Worm (Caenorhabditis elegans) whole organism, mixed stage, embryonic: ENCODE measurements around the gene gbf-1.
A peak's percentile ranks its signal among the peaks of the same experiment; 100 is the strongest.

Experiments used
- M03D4.4 ChIP-seq: sonication (generic microtip); optimal IDR thresholded peaks from 2 replicates; lab custom pipeline; 2017; ENCODE audit warnings: mild to moderate bottlenecking, missing genetic modification characterization, missing compliant biosample characterization
- bed-3 ChIP-seq: fragments of 200-800 bp; sonication (Bioruptor generic); optimal IDR thresholded peaks from 3 replicates; lab custom pipeline; 2018; ENCODE audit warnings: mild to moderate bottlenecking, missing genetic modification characterization, moderate library complexity, missing compliant biosample characterization
- blmp-1 ChIP-seq: fragments of 150-350 bp; optimal IDR thresholded peaks from 2 replicates; lab custom pipeline; 2014; ENCODE audit warnings: missing biosample characterization, missing genetic modification characterization
- ceh-39 ChIP-seq: fragments of 150-350 bp; optimal IDR thresholded peaks from 2 replicates; lab custom pipeline; 2014; ENCODE audit warnings: missing biosample characterization, missing genetic modification characterization
- ceh-43 ChIP-seq: fragments of 200-800 bp; sonication (Bioruptor generic); optimal IDR thresholded peaks from 2 replicates; lab custom pipeline; 2018; ENCODE audit warnings: mild to moderate bottlenecking, missing genetic modification characterization, moderate library complexity, missing compliant biosample characterization
- ces-1 ChIP-seq: fragments of 150-350 bp; optimal IDR thresholded peaks from 2 replicates; lab custom pipeline; 2014; ENCODE audit warnings: missing biosample characterization, missing genetic modification reagents, missing genetic modification characterization
- cnd-1 ChIP-seq: fragments of 200-800 bp; sonication (Bioruptor generic); optimal IDR thresholded peaks from 2 replicates; lab custom pipeline; 2018; ENCODE audit warnings: mild to moderate bottlenecking, missing genetic modification characterization, missing compliant biosample characterization
- drap-1 ChIP-seq: fragments of 200-800 bp; sonication (Bioruptor generic); optimal IDR thresholded peaks from 3 replicates; lab custom pipeline; 2018; ENCODE audit warnings: mild to moderate bottlenecking, missing genetic modification characterization, missing compliant biosample characterization
- elt-1 ChIP-seq: sonication (generic microtip); optimal IDR thresholded peaks from 2 replicates; lab custom pipeline; 2017; ENCODE audit warnings: missing genetic modification characterization, mild to moderate bottlenecking, missing compliant biosample characterization, antibody characterized with exemption, moderate library complexity, borderline replicate concordance; ENCODE audit not compliant: insufficient read depth
- ham-2 ChIP-seq: fragments of 200-800 bp; sonication (Bioruptor generic); optimal IDR thresholded peaks from 2 replicates; lab custom pipeline; 2018; ENCODE audit warnings: mild to moderate bottlenecking, missing genetic modification characterization, missing compliant biosample characterization
- hlh-1 ChIP-seq: fragments of 150-350 bp; optimal IDR thresholded peaks from 2 replicates; lab custom pipeline; 2014; ENCODE audit warnings: missing biosample characterization, missing genetic modification reagents, missing genetic modification characterization
- lin-13 ChIP-seq: fragments of 150-350 bp; optimal IDR thresholded peaks from 2 replicates; lab custom pipeline; 2014; ENCODE audit warnings: missing biosample characterization, missing genetic modification characterization
- lin-32 ChIP-seq: fragments of 200-800 bp; sonication (Bioruptor generic); optimal IDR thresholded peaks from 2 replicates; lab custom pipeline; 2018; ENCODE audit warnings: mild to moderate bottlenecking, missing genetic modification characterization, missing compliant biosample characterization
- lsy-2 ChIP-seq: fragments of 150-350 bp; optimal IDR thresholded peaks from 2 replicates; lab custom pipeline; 2014; ENCODE audit warnings: missing biosample characterization, missing genetic modification characterization
- mab-5 ChIP-seq: fragments of 150-350 bp; optimal IDR thresholded peaks from 2 replicates; lab custom pipeline; 2014; ENCODE audit warnings: missing biosample characterization, missing genetic modification characterization
- mep-1 ChIP-seq: fragments of 150-350 bp; optimal IDR thresholded peaks from 2 replicates; lab custom pipeline; 2017; ENCODE audit warnings: missing biosample characterization, missing genetic modification reagents, missing genetic modification characterization, inconsistent platforms
- mls-2 ChIP-seq: sonication (generic microtip); optimal IDR thresholded peaks from 2 replicates; lab custom pipeline; 2016; ENCODE audit warnings: mild to moderate bottlenecking, missing genetic modification characterization, moderate library complexity, missing compliant biosample characterization
- nhr-12 ChIP-seq: fragments of 150-350 bp; optimal IDR thresholded peaks from 2 replicates; lab custom pipeline; 2014; ENCODE audit warnings: missing biosample characterization, missing genetic modification characterization
- nhr-2 ChIP-seq: fragments of 150-350 bp; optimal IDR thresholded peaks from 2 replicates; lab custom pipeline; 2014; ENCODE audit warnings: missing biosample characterization, missing genetic modification characterization
- nhr-28 ChIP-seq: fragments of 150-350 bp; optimal IDR thresholded peaks from 2 replicates; lab custom pipeline; 2014; ENCODE audit warnings: missing biosample characterization, missing genetic modification characterization
- nhr-76 ChIP-seq: sonication (generic microtip); optimal IDR thresholded peaks from 2 replicates; lab custom pipeline; 2017; ENCODE audit warnings: missing biosample characterization, missing genetic modification characterization
- pha-4 ChIP-seq: fragments of 150-350 bp; optimal IDR thresholded peaks from 2 replicates; lab custom pipeline; 2018; ENCODE audit warnings: missing biosample characterization, missing genetic modification reagents, missing genetic modification characterization
- sem-2 ChIP-seq: fragments of 200-800 bp; sonication (Bioruptor generic); optimal IDR thresholded peaks from 2 replicates; lab custom pipeline; 2018; ENCODE audit warnings: mild to moderate bottlenecking, missing genetic modification characterization, missing compliant biosample characterization
- snpc-4 ChIP-seq: fragments of 150-350 bp; optimal IDR thresholded peaks from 2 replicates; lab custom pipeline; 2014; ENCODE audit warnings: missing biosample characterization, missing genetic modification characterization
- sptf-1 ChIP-seq: sonication (generic microtip); optimal IDR thresholded peaks from 2 replicates; lab custom pipeline; 2017; ENCODE audit warnings: mild to moderate bottlenecking, missing genetic modification characterization, moderate library complexity, missing compliant biosample characterization
- tbx-8 ChIP-seq: fragments of 200-800 bp; sonication (Bioruptor generic); optimal IDR thresholded peaks from 2 replicates; lab custom pipeline; 2018; ENCODE audit warnings: mild to moderate bottlenecking, missing genetic modification characterization, moderate library complexity, missing compliant biosample characterization
- unc-120 ChIP-seq: sonication (generic microtip); optimal IDR thresholded peaks from 2 replicates; lab custom pipeline; 2017; ENCODE audit warnings: missing genetic modification characterization, missing compliant biosample characterization; ENCODE audit not compliant: poor library complexity, severe bottlenecking
- unc-39 ChIP-seq: fragments of 150-350 bp; optimal IDR thresholded peaks from 2 replicates; lab custom pipeline; 2014; ENCODE audit warnings: missing biosample characterization, missing genetic modification characterization
- unc-62 ChIP-seq: fragments of 150-350 bp; optimal IDR thresholded peaks from 2 replicates; lab custom pipeline; 2014; ENCODE audit warnings: missing biosample characterization, missing genetic modification reagents, missing genetic modification characterization
- zip-8 ChIP-seq: fragments of 150-350 bp; optimal IDR thresholded peaks from 2 replicates; lab custom pipeline; 2014; ENCODE audit warnings: missing biosample characterization, missing genetic modification characterization

The gbf-1 gene

DNA sequence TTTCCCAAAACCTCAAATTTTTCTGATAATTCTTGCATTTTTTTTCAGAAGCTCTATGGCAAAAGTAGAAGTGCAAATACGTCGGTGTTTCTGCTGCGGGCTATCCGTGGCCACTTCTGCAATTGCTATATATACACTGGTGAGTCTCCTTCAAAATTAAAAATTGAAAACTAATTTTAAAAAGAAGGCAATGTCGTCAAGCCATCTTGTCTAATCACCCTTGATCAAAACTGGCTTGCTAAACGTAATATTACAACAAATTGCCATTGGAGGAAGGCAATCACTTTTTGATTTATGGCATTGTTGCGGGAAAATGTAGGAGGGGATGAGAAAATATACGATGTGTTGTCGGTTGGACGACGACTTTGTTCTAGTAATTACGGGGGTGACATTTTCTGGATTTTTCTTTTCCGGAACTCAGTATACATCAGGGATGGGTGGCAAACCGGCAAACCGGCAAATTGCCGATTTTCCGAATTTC lies 43.1 kb upstream of the gbf-1 start, which contains the start of gene C18D11.1:
Gene C18D11.1, plus strand, starts transcription at position 51 of the 481 bp plus-strand sequence.
- no peak for TF ChIP-seq blmp-1
- no peak for TF ChIP-seq ham-2 (GFP tag; lab: Kevin White, UChicago)
- no peak for TF ChIP-seq mab-5 (tag; lab: Kevin White, UChicago)
- TF ChIP-seq ces-1 (GFP tag; lab: Kevin White, UChicago): no peak
- TF ChIP-seq M03D4.4 (tag; lab: Kevin White, UChicago): no peak
- TF ChIP-seq unc-62: peak; percentile 60
- TF ChIP-seq mls-2 (tag; lab: Kevin White, UChicago): no peak
- TF ChIP-seq drap-1 (GFP tag; lab: Kevin White, UChicago): no peak
- TF ChIP-seq, all 35 proteins: peak for 1

DNA sequence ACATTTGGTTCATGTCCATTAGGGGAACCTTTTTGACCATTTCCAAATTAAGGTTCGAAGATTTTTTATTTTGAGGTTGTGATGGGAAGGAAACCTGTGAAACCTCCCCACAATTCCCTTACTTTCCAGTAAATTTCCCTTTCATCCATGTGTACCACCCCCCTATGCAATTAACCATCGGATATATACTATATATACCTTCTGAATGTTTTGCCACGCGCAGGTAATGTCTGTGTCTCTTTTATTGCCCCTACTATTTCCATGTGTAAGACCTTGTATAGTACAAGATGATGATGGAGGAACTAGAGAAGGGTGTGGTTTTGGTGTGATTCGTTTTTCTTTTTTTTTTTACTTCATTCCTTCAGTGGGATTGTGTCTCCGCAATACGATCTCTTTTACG lies 41.2 kb upstream of the gbf-1 start:
- TF ChIP-seq ceh-39 (no peak), sem-2 (GFP tag; lab: Kevin White, UChicago) (no peak), zip-8 (tag; lab: Kevin White, UChicago) (no peak), blmp-1 (peak; percentile 58), mls-2 (tag; lab: Kevin White, UChicago) (no peak)
- TF ChIP-seq, all 35 proteins: peak for 1

DNA sequence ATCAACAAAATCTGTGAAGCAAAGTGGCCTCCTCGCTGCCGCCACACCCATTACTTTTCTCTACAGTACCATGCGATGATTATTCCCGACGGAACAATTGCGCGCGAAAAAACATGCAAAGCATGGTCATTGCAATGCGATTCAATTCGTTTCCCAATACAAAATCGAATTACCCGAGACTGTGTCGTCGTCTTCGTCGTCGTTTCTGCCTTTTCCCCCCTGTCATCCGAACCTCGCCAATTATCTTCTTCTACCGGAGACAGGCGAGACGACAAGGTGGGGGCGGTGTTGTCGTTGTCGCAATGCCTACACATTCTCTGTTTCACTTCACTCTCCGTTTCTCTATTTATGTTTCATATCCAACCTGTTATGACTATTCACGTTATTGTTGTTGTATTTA lies 38.4 kb upstream of the gbf-1 start:
- TF ChIP-seq lsy-2 (tag; lab: Kevin White, UChicago): no peak
- peak; percentile 10 for TF ChIP-seq blmp-1

DNA sequence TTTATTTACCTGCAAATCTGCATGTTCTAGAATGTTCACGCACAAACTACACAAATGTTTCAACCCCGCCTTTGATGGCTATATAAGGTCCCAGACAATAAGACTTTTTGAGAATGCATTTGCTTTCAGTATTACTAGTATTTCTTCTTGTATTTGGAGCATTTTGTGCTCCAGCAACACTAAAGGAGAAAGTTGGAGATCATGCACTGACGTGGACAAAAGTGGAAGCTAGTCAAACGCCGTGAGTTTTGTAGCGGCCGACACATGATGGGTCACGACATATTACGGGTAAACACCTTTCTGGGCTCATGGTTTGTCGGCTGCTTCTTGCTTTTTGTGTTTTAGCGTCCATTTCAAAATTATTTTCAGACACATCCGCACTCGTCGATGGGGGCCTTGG lies 37.0 kb upstream of the gbf-1 start, which contains the start of gene C18D11.6:
Gene C18D11.6, plus strand, starts transcription at position 110 of the 400 bp plus-strand sequence.
- TF ChIP-seq unc-120 (tag; lab: Kevin White, UChicago): no peak
- TF ChIP-seq nhr-76 (tag; lab: Kevin White, UChicago): no peak
- TF ChIP-seq nhr-12 (tag; lab: Kevin White, UChicago): no peak
- no peak for TF ChIP-seq nhr-28 (tag; lab: Kevin White, UChicago)
- no peak for TF ChIP-seq tbx-8 (GFP tag; lab: Kevin White, UChicago)
- TF ChIP-seq unc-39 (tag; lab: Kevin White, UChicago): no peak
- no peak for TF ChIP-seq ham-2 (GFP tag; lab: Kevin White, UChicago)
- TF ChIP-seq pha-4 (tag; lab: Kevin White, UChicago): no peak
- TF ChIP-seq lin-13 (tag; lab: Kevin White, UChicago): no peak
- TF ChIP-seq nhr-2 (tag; lab: Kevin White, UChicago): no peak

DNA sequence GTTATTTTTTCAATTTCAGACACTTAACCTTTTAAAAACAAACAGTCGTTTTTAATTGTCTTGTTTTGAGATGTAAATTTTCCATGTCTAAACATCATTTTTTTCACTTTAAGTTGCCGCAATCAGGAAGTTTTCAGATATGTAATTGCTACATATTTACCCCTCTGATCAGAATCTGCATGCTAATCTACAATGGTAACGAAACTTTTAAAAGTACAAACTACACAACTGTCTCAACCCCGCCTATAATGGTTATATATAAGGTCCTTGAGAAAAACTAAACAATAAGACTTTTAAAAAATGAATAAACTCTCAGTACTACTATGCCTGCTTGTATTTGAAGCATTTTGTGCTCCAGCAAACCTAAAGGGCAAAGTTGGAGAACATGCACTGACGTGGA lies 35.3 kb upstream of the gbf-1 start, which contains the start of gene C18D11.9:
Gene C18D11.9, plus strand, starts transcription at position 301 of the 400 bp plus-strand sequence.
- no peak for TF ChIP-seq nhr-28 (tag; lab: Kevin White, UChicago)
- no peak for TF ChIP-seq drap-1 (GFP tag; lab: Kevin White, UChicago)
- TF ChIP-seq lsy-2 (tag; lab: Kevin White, UChicago): no peak
- no peak for TF ChIP-seq ceh-39
- no peak for TF ChIP-seq unc-62
- no peak for TF ChIP-seq cnd-1 (tag; lab: Kevin White, UChicago)
- TF ChIP-seq lin-13 (tag; lab: Kevin White, UChicago): no peak
- no peak for TF ChIP-seq mab-5 (tag; lab: Kevin White, UChicago)
- TF ChIP-seq bed-3 (GFP tag; lab: Kevin White, UChicago): no peak
- TF ChIP-seq nhr-76 (tag; lab: Kevin White, UChicago): no peak
- TF ChIP-seq mep-1 (tag; lab: Kevin White, UChicago): no peak
- no peak for TF ChIP-seq ces-1 (GFP tag; lab: Kevin White, UChicago)
- no peak for TF ChIP-seq elt-1
- TF ChIP-seq tbx-8 (GFP tag; lab: Kevin White, UChicago): no peak
- TF ChIP-seq mls-2 (tag; lab: Kevin White, UChicago): no peak
- no peak for TF ChIP-seq lin-32 (GFP tag; lab: Kevin White, UChicago)
- no peak for TF ChIP-seq M03D4.4 (tag; lab: Kevin White, UChicago)
- TF ChIP-seq hlh-1: no peak
- no peak for TF ChIP-seq zip-8 (tag; lab: Kevin White, UChicago)
- TF ChIP-seq, all 35 proteins: peak for 0

DNA sequence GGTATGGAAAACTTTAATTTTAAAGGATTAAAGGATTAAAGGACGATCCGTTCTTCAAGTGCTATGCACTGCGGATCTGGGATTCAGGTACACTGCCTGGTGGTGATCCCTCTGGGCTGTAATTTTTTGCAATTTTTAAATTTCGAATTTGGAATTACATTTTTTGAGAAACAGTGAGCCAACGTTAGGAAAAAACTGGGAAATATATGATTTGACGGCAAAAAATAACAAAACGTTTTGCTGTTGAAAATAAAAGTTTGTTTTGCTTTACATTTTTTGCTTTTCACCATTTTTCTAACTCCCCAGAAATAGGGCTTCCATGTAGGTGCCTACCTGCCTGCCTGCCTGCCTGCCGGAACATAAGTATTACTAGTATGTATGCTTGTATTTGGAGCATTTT lies 33.9 kb upstream of the gbf-1 start, which contains the start of gene C18D11.10:
Gene C18D11.10, plus strand, starts transcription at position 301 of the 400 bp plus-strand sequence.
- no peak for TF ChIP-seq ces-1 (GFP tag; lab: Kevin White, UChicago)
- no peak for TF ChIP-seq ceh-43 (GFP tag; lab: Kevin White, UChicago)
- no peak for TF ChIP-seq snpc-4 (tag; lab: Kevin White, UChicago)
- no peak for TF ChIP-seq sptf-1 (tag; lab: Kevin White, UChicago)
- no peak for TF ChIP-seq lin-32 (GFP tag; lab: Kevin White, UChicago)
